Fruit fly (Drosophila melanogaster) whole organism, embryonic: ENCODE results near the gene CG32137.

Experiments used
- Aef1 ChIP-seq: fragments of 200-800 bp; sonication (Bioruptor generic); IDR thresholded peaks from 3 replicates; pipeline ENCODE4 v1.3.6; 2022; ENCODE audit warnings: missing biosample characterization, missing genetic modification characterization
- Awh ChIP-seq: fragments of 200-800 bp; sonication (Bioruptor generic); IDR thresholded peaks from 2 replicates; pipeline ENCODE4, ENCODE4 v1.3.6; 2022; ENCODE audit warnings: missing biosample characterization, missing genetic modification characterization
- BtbVII ChIP-seq: fragments of 200-800 bp; sonication (Bioruptor generic); optimal IDR thresholded peaks from 3 replicates; lab custom pipeline; 2017; ENCODE audit warnings: missing biosample characterization, mild to moderate bottlenecking, missing genetic modification characterization
- CG10274 ChIP-seq: fragments of 200-800 bp; sonication (Bioruptor generic); optimal IDR thresholded peaks from 3 replicates; lab custom pipeline; 2017; ENCODE audit warnings: missing biosample characterization, mild to moderate bottlenecking, missing genetic modification characterization
- CG10431 ChIP-seq: fragments of 200-800 bp; sonication (Bioruptor generic); optimal IDR thresholded peaks from 3 replicates; lab custom pipeline; 2018; ENCODE audit warnings: missing biosample characterization, mild to moderate bottlenecking, missing genetic modification characterization
- CG12942 ChIP-seq: fragments of 200-800 bp; sonication (Bioruptor generic); optimal IDR thresholded peaks from 3 replicates; lab custom pipeline; 2016; ENCODE audit warnings: missing biosample characterization, missing genetic modification characterization
- CG13287 ChIP-seq: fragments of 200-800 bp; sonication (Bioruptor generic); IDR thresholded peaks from 2 replicates; pipeline ENCODE4 v1.3.6; 2022; ENCODE audit warnings: missing biosample characterization, missing genetic modification characterization; ENCODE audit not compliant: partially characterized antibody
- CG13424 ChIP-seq: fragments of 200-800 bp; sonication (Bioruptor generic); optimal IDR thresholded peaks from 2 replicates; lab custom pipeline; 2019; ENCODE audit warnings: missing biosample characterization, mild to moderate bottlenecking, missing genetic modification characterization, moderate library complexity
- CG14014 ChIP-seq: fragments of 200-800 bp; sonication (Bioruptor generic); IDR thresholded peaks from 2 replicates; pipeline ENCODE4 v1.3.6; 2022; ENCODE audit warnings: missing biosample characterization, missing genetic modification characterization
- CG14965 ChIP-seq: fragments of 200-800 bp; sonication (Bioruptor generic); optimal IDR thresholded peaks from 2 replicates; lab custom pipeline; 2016; ENCODE audit warnings: missing biosample characterization, missing genetic modification characterization, borderline replicate concordance
- CG15696 ChIP-seq: fragments of 200-800 bp; sonication (Bioruptor generic); optimal IDR thresholded peaks from 2 replicates; lab custom pipeline; 2019; ENCODE audit warnings: missing biosample characterization, mild to moderate bottlenecking, missing genetic modification characterization, moderate library complexity
- CG32772 ChIP-seq: fragments of 200-800 bp; sonication (Bioruptor generic); IDR thresholded peaks from 2 replicates; pipeline ENCODE4 v1.3.6; 2022; ENCODE audit warnings: missing biosample characterization, missing genetic modification characterization
- CG33557 ChIP-seq: fragments of 200-800 bp; sonication (Bioruptor generic); optimal IDR thresholded peaks from 2 replicates; lab custom pipeline; 2019; ENCODE audit warnings: missing biosample characterization, mild to moderate bottlenecking, missing genetic modification characterization, moderate library complexity
- CG3407 ChIP-seq: fragments of 200-800 bp; sonication (Bioruptor generic); optimal IDR thresholded peaks from 2 replicates; lab custom pipeline; 2018; ENCODE audit warnings: missing biosample characterization, mild to moderate bottlenecking, missing genetic modification characterization
- CG6272 ChIP-seq: fragments of 200-800 bp; sonication (Bioruptor generic); IDR thresholded peaks from 2 replicates; pipeline ENCODE4 v1.3.6; 2022; ENCODE audit warnings: missing biosample characterization, missing genetic modification characterization
- CG6689 ChIP-seq: fragments of 200-800 bp; sonication (Bioruptor generic); IDR thresholded peaks from 2 replicates; pipeline ENCODE4 v1.3.6; 2022; ENCODE audit warnings: missing biosample characterization, missing genetic modification characterization
- CG6765 ChIP-seq: fragments of 200-800 bp; sonication (Bioruptor generic); optimal IDR thresholded peaks from 3 replicates; lab custom pipeline; 2017; ENCODE audit warnings: missing biosample characterization, mild to moderate bottlenecking, missing genetic modification characterization
- CG7745 ChIP-seq: fragments of 200-800 bp; sonication (Bioruptor generic); optimal IDR thresholded peaks from 2 replicates; lab custom pipeline; 2018; ENCODE audit warnings: missing biosample characterization, mild to moderate bottlenecking, missing genetic modification characterization, moderate library complexity
- CHES-1-like ChIP-seq: fragments of 200-800 bp; sonication (Bioruptor generic); optimal IDR thresholded peaks from 2 replicates; lab custom pipeline; 2016; ENCODE audit warnings: missing biosample characterization, missing genetic modification characterization
- D ChIP-seq, 2 experiments: fragments of 200-800 bp in 1 of 2; fragments of >200 bp in 1 of 2; sonication (Bioruptor generic) in 1 of 2; optimal IDR thresholded peaks; 2 replicates in 1 of 2; 3 replicates in 1 of 2; lab custom pipeline; 2017; ENCODE audit warnings: mild to moderate bottlenecking in 1 of 2, missing biosample characterization in 1 of 2, missing genetic modification characterization in 1 of 2, missing genetic modification reagents in 1 of 2
- Dip3 ChIP-seq: fragments of 200-800 bp; sonication (Bioruptor generic); optimal IDR thresholded peaks from 3 replicates; lab custom pipeline; 2016; ENCODE audit warnings: missing biosample characterization, missing genetic modification characterization
- HHEX ChIP-seq: fragments of 200-800 bp; sonication (Bioruptor generic); optimal IDR thresholded peaks from 3 replicates; lab custom pipeline; 2017; ENCODE audit warnings: missing biosample characterization, mild to moderate bottlenecking, missing genetic modification characterization, missing genetic modification reagents
- Hey ChIP-seq: fragments of 200-800 bp; sonication (Bioruptor generic); optimal IDR thresholded peaks from 3 replicates; lab custom pipeline; 2018; ENCODE audit warnings: missing biosample characterization, mild to moderate bottlenecking, missing genetic modification characterization
- Hr39 ChIP-seq: fragments of >200 bp; optimal IDR thresholded peaks from 2 replicates; lab custom pipeline; 2017
- Max ChIP-seq: fragments of 200-800 bp; sonication (Bioruptor generic); optimal IDR thresholded peaks from 2 replicates; lab custom pipeline; 2016; ENCODE audit warnings: missing biosample characterization, mild to moderate bottlenecking, missing genetic modification characterization
- Med ChIP-seq: fragments of 200-800 bp; sonication (Bioruptor generic); peaks from one replicate; lab custom pipeline; 2016; ENCODE audit warnings: missing biosample characterization, missing genetic modification characterization, mild to moderate bottlenecking, inconsistent platforms, moderate library complexity
- Nf-YC ChIP-seq: fragments of 200-800 bp; optimal IDR thresholded peaks from 3 replicates; lab custom pipeline; 2019; ENCODE audit warnings: missing biosample characterization, mild to moderate bottlenecking, missing genetic modification characterization, moderate library complexity
- Six4 ChIP-seq: fragments of 200-800 bp; sonication (Bioruptor generic); optimal IDR thresholded peaks from 2 replicates; lab custom pipeline; 2016; ENCODE audit warnings: missing biosample characterization, missing genetic modification characterization
- Ssrp ChIP-seq: fragments of 200-800 bp; sonication (Bioruptor generic); optimal IDR thresholded peaks from 2 replicates; lab custom pipeline; 2018; ENCODE audit warnings: missing biosample characterization, mild to moderate bottlenecking, missing genetic modification characterization, moderate library complexity
- Taf1 ChIP-seq: fragments of 200-800 bp; sonication (Bioruptor generic); IDR thresholded peaks from 2 replicates; pipeline ENCODE4 v1.3.6; 2022; ENCODE audit warnings: missing biosample characterization, missing genetic modification characterization
- Xrp1 ChIP-seq: fragments of 200-800 bp; sonication (Bioruptor generic); IDR thresholded peaks from 2 replicates; pipeline ENCODE4 v1.3.6; 2022; ENCODE audit warnings: missing biosample characterization, missing genetic modification characterization
- cg ChIP-seq: fragments of 200-800 bp; sonication (Bioruptor generic); optimal IDR thresholded peaks from 3 replicates; lab custom pipeline; 2019; ENCODE audit warnings: missing biosample characterization, mild to moderate bottlenecking, missing genetic modification characterization, moderate library complexity
- dmrt99B ChIP-seq: fragments of 200-800 bp; sonication (Bioruptor generic); optimal IDR thresholded peaks from 2 replicates; lab custom pipeline; 2018; ENCODE audit warnings: missing biosample characterization, mild to moderate bottlenecking, missing genetic modification characterization, moderate library complexity
- dysf ChIP-seq: fragments of 200-800 bp; sonication (Bioruptor generic); IDR thresholded peaks from 3 replicates; pipeline ENCODE4 v1.3.6; 2022; ENCODE audit warnings: missing biosample characterization, missing genetic modification characterization
- fru ChIP-seq: fragments of >200 bp; optimal IDR thresholded peaks from 2 replicates; lab custom pipeline; 2017
- grau ChIP-seq: fragments of 200-800 bp; optimal IDR thresholded peaks from 3 replicates; lab custom pipeline; 2019; ENCODE audit warnings: missing biosample characterization, mild to moderate bottlenecking, missing genetic modification characterization, moderate library complexity
- gsb ChIP-seq: fragments of 200-800 bp; sonication (Bioruptor generic); IDR thresholded peaks from 2 replicates; pipeline ENCODE4 v1.3.6; 2022; ENCODE audit warnings: missing biosample characterization, missing genetic modification characterization
- hb ChIP-seq: fragments of 200-800 bp; sonication (Bioruptor generic); IDR thresholded peaks from 3 replicates; pipeline ENCODE4 v1.3.6; 2022; ENCODE audit warnings: missing biosample characterization, missing genetic modification characterization; ENCODE audit not compliant: partially characterized antibody
- klu ChIP-seq: fragments of 200-800 bp; sonication (Bioruptor generic); IDR thresholded peaks from 2 replicates; pipeline ENCODE4 v1.3.6; 2022; ENCODE audit warnings: missing biosample characterization, missing genetic modification characterization
- lab ChIP-seq: fragments of 200-800 bp; sonication (Bioruptor generic); optimal IDR thresholded peaks from 3 replicates; lab custom pipeline; 2017; ENCODE audit warnings: missing biosample characterization, missing genetic modification characterization, mild to moderate bottlenecking, moderate library complexity, missing genetic modification reagents
- lmd ChIP-seq: fragments of 200-800 bp; sonication (Bioruptor generic); IDR thresholded peaks from 2 replicates; pipeline ENCODE4 v1.3.6; 2022; ENCODE audit warnings: missing biosample characterization, missing genetic modification characterization
- mld ChIP-seq: fragments of 200-800 bp; sonication (Bioruptor generic); IDR thresholded peaks from 3 replicates; pipeline ENCODE4 v1.3.6; 2022; ENCODE audit warnings: missing biosample characterization, missing genetic modification characterization; ENCODE audit not compliant: partially characterized antibody
- otp ChIP-seq: fragments of 200-800 bp; sonication (Bioruptor generic); IDR thresholded peaks from 3 replicates; pipeline ENCODE4, ENCODE4 v1.3.6; 2022; ENCODE audit warnings: missing biosample characterization, missing genetic modification characterization
- phol ChIP-seq: fragments of 200-800 bp; sonication (Bioruptor generic); optimal IDR thresholded peaks from 3 replicates; lab custom pipeline; 2018; ENCODE audit warnings: missing biosample characterization, mild to moderate bottlenecking, missing genetic modification characterization, moderate library complexity
- psq ChIP-seq: fragments of 200-800 bp; sonication (Bioruptor generic); optimal IDR thresholded peaks from 2 replicates; lab custom pipeline; 2017; ENCODE audit warnings: missing biosample characterization, missing genetic modification characterization
- sd ChIP-seq: fragments of 200-800 bp; sonication (Bioruptor generic); optimal IDR thresholded peaks from 3 replicates; lab custom pipeline; 2018; ENCODE audit warnings: missing biosample characterization, mild to moderate bottlenecking, missing genetic modification characterization, moderate library complexity
- slou ChIP-seq: fragments of 200-800 bp; sonication (Bioruptor generic); optimal IDR thresholded peaks from 3 replicates; lab custom pipeline; 2016; ENCODE audit warnings: missing biosample characterization, missing genetic modification characterization
- sqz ChIP-seq: fragments of 200-800 bp; sonication (Bioruptor generic); optimal IDR thresholded peaks from 3 replicates; lab custom pipeline; 2018; ENCODE audit warnings: missing biosample characterization, mild to moderate bottlenecking, missing genetic modification characterization
- zfh2 ChIP-seq: fragments of 200-800 bp; sonication (Bioruptor generic); optimal IDR thresholded peaks from 2 replicates; lab custom pipeline; 2016; ENCODE audit warnings: missing biosample characterization, missing genetic modification characterization

The CG32137 gene

dm6 chr3L:13924646-13925045 lies 14.4 kb upstream of the CG32137 start (continued):
- TF ChIP-seq CG15696, result peak; percentile 4
- TF ChIP-seq dmrt99B (tag; lab: Kevin White, UChicago), result no peak
- TF ChIP-seq BtbVII (GFP tag; lab: Kevin White, UChicago), result no peak
- TF ChIP-seq CG6689 (GFP tag; lab: Robert Waterston, UW), result peak; percentile 10; the same call in 1 of the 2 replicates
- TF ChIP-seq Ssrp (tag; lab: Kevin White, UChicago), result no peak
- no peak for TF ChIP-seq CG14965
- peak; percentile 11 for TF ChIP-seq cg (GFP tag; lab: Kevin White, UChicago)
- TF ChIP-seq Xrp1, result no peak
- no peak for TF ChIP-seq CHES-1-like (GFP tag; lab: Kevin White, UChicago)
- TF ChIP-seq CG10274 (GFP tag; lab: Kevin White, UChicago), result no peak
- TF ChIP-seq Med (GFP tag; lab: Kevin White, UChicago), result peak; percentile 65
- TF ChIP-seq, all 482 proteins: peak for 13

dm6 chr3L:13925117-13925726 lies 13.8 kb upstream of the CG32137 start, which contains the start of gene Rgl:
Gene Rgl (minus strand): TSS chr3L:13925335.
- no peak for TF ChIP-seq hb
- peak; percentile 30 for TF ChIP-seq sd (tag; lab: Kevin White, UChicago)
- no peak for TF ChIP-seq CG33557
- TF ChIP-seq CG6765 (GFP tag; lab: Kevin White, UChicago), result no peak
- TF ChIP-seq slou, result no peak
- TF ChIP-seq otp (GFP tag; lab: Robert Waterston, UW), result 0 out of 3 replicates have a peak, but pooled peaks have one; percentile 31
- no peak for TF ChIP-seq CG32772
- TF ChIP-seq lmd (GFP tag; lab: Robert Waterston, UW), result no peak
- no peak for TF ChIP-seq Dip3 (GFP tag; lab: Kevin White, UChicago)
- no peak for TF ChIP-seq Taf1 (GFP tag; lab: Robert Waterston, UW)
- no peak for TF ChIP-seq klu (GFP tag; lab: Robert Waterston, UW)
- TF ChIP-seq psq (GFP tag; lab: Kevin White, UChicago), result no peak
- TF ChIP-seq CG7745 (tag; lab: Kevin White, UChicago), result no peak
- no peak for TF ChIP-seq zfh2 (GFP tag; lab: Kevin White, UChicago)
- TF ChIP-seq CG6272 (GFP tag; lab: Robert Waterston, UW), result 0 out of 2 replicates have a peak, but pooled peaks have one; percentile 15
- TF ChIP-seq CG12942 (GFP tag; lab: Kevin White, UChicago), result no peak
- TF ChIP-seq CG13287 (GFP tag; lab: Robert Waterston, UW), result peak; percentile 51
- no peak for TF ChIP-seq HHEX
- no peak for TF ChIP-seq Hr39 (lab: Kevin White, UChicago)
- no peak for TF ChIP-seq CG14014 (GFP tag; lab: Robert Waterston, UW)
- peak; percentile 93 for TF ChIP-seq sqz (GFP tag; lab: Kevin White, UChicago)
- no peak for TF ChIP-seq fru (lab: Kevin White, UChicago)
- no peak for TF ChIP-seq CG3407
- TF ChIP-seq mld (GFP tag; lab: Robert Waterston, UW), result no peak
- TF ChIP-seq Aef1, result 0 out of 3 replicates have a peak, but pooled peaks have one; percentile 26
- no peak for TF ChIP-seq D (optimal IDR thresholded peaks at IDR 0.05; lab: Kevin White, UChicago)
- TF ChIP-seq D (GFP tag; optimal IDR thresholded peaks at IDR 0.05; lab: Kevin White, UChicago), result no peak
- 0 out of 2 replicates have a peak, but pooled peaks have one; percentile 24 for TF ChIP-seq Awh (GFP tag; lab: Robert Waterston, UW)
- no peak for TF ChIP-seq grau (tag; lab: Kevin White, UChicago)
- no peak for TF ChIP-seq CG13424 (tag; lab: Kevin White, UChicago)
- no peak for TF ChIP-seq Nf-YC (tag; lab: Kevin White, UChicago)
- TF ChIP-seq CG10431 (GFP tag; lab: Kevin White, UChicago), result no peak
- no peak for TF ChIP-seq lab (GFP tag; lab: Kevin White, UChicago)
- no peak for TF ChIP-seq phol
- no peak for TF ChIP-seq Six4 (GFP tag; lab: Kevin White, UChicago)
- TF ChIP-seq gsb (GFP tag; lab: Robert Waterston, UW), result no peak
- TF ChIP-seq dysf (GFP tag; lab: Robert Waterston, UW), result no peak
- no peak for TF ChIP-seq Hey (tag; lab: Kevin White, UChicago)
- no peak for TF ChIP-seq Max (GFP tag; lab: Kevin White, UChicago)
